Worm (Caenorhabditis elegans) whole organism, L1 larva: ENCODE data around the gene nhr-206.

Experiments used
- aly-2 ChIP-seq: fragments of 150-350 bp; optimal IDR thresholded peaks from 2 replicates; lab custom pipeline; 2014; ENCODE audit warnings: missing biosample characterization, missing genetic modification characterization
- ceh-88 ChIP-seq: fragments of 200-800 bp; sonication (Bioruptor generic); IDR thresholded peaks from 2 replicates; pipeline ENCODE4 v1.3.6; 2022; ENCODE audit warnings: missing genetic modification characterization, missing compliant biosample characterization
- efl-1 ChIP-seq, 4 experiments: fragments of 150-350 bp; optimal IDR thresholded peaks in 3 of 4; peaks in 1 of 4; 1 replicate in 1 of 4; 2 replicates in 3 of 4; lab custom pipeline; 2014; ENCODE audit warnings: missing biosample characterization in 2 of 4, missing genetic modification characterization in 2 of 4, missing genetic modification reagents in 2 of 4
- egl-27 ChIP-seq, 2 experiments: fragments of 150-350 bp in 1 of 2; sonication (generic microtip); optimal IDR thresholded peaks; 3 replicates each; lab custom pipeline; 2017 to 2018; ENCODE audit warnings: missing biosample characterization in 2 of 2, missing genetic modification characterization in 2 of 2, missing genetic modification reagents in 2 of 2
- fkh-10 ChIP-seq: sonication (generic microtip); optimal IDR thresholded peaks from 2 replicates; lab custom pipeline; 2017; ENCODE audit warnings: missing biosample characterization, missing genetic modification reagents, missing genetic modification characterization
- fos-1 ChIP-seq: fragments of 150-350 bp; optimal IDR thresholded peaks from 2 replicates; lab custom pipeline; 2014; ENCODE audit warnings: missing biosample characterization, missing genetic modification characterization
- lin-35 ChIP-seq, 2 experiments: fragments of 150-350 bp; optimal IDR thresholded peaks; 2 replicates each; lab custom pipeline; 2014; ENCODE audit warnings: missing biosample characterization in 2 of 2, missing genetic modification characterization in 2 of 2, missing genetic modification reagents in 2 of 2
- lin-39 ChIP-seq: fragments of 150-350 bp; optimal IDR thresholded peaks from 2 replicates; lab custom pipeline; 2014; ENCODE audit warnings: missing biosample characterization, missing genetic modification reagents, missing genetic modification characterization
- lir-3 ChIP-seq: sonication (generic microtip); optimal IDR thresholded peaks from 2 replicates; lab custom pipeline; 2016; ENCODE audit warnings: mild to moderate bottlenecking, missing genetic modification characterization, moderate library complexity, missing compliant biosample characterization; ENCODE audit not compliant: poor library complexity
- skn-1 ChIP-seq: fragments of 150-350 bp; optimal IDR thresholded peaks from 2 replicates; lab custom pipeline; 2014; ENCODE audit warnings: missing biosample characterization, missing genetic modification characterization
- tbx-2 ChIP-seq: sonication (generic microtip); optimal IDR thresholded peaks from 2 replicates; lab custom pipeline; 2016; ENCODE audit warnings: missing genetic modification characterization, missing compliant biosample characterization
- unc-86 ChIP-seq: sonication (generic microtip); optimal IDR thresholded peaks from 2 replicates; lab custom pipeline; 2016; ENCODE audit warnings: missing genetic modification characterization, missing compliant biosample characterization
- ztf-11 ChIP-seq, 2 experiments: sonication (generic microtip); optimal IDR thresholded peaks; 2 replicates each; lab custom pipeline; 2016 to 2017; ENCODE audit warnings: missing genetic modification characterization in 2 of 2, missing biosample characterization in 1 of 2, missing compliant biosample characterization in 1 of 2

- TF ChIP-seq lin-39 (no peak), ztf-11 (tag; optimal IDR thresholded peaks at IDR 0.05; lab: Kevin White, UChicago) (no peak), lir-3 (no peak), lin-35 (GFP tag; optimal IDR thresholded peaks at IDR 0.05; lab: Kevin White, UChicago) (no peak), fkh-10 (no peak), skn-1 (tag; lab: Kevin White, UChicago) (no peak), unc-86 (tag; lab: Kevin White, UChicago) (no peak), aly-2 (no peak), efl-1 (optimal IDR thresholded peaks at IDR 0.05; lab: Kevin White, UChicago) (no peak), efl-1 (GFP tag; optimal IDR thresholded peaks at IDR 0.05 in 1 of 2; lab: Kevin White, UChicago) (no peak), ceh-88 (GFP tag; lab: Robert Waterston, UW) (no peak), tbx-2 (tag; lab: Kevin White, UChicago) (no peak), fos-1 (no peak), egl-27 (tag; optimal IDR thresholded peaks at IDR 0.05; lab: Kevin White, UChicago) (no peak)
These were observed 21.4 kb upstream of the nhr-206 start, which contains the start of gene kmo-1 for ce11 chrV:12070419-12070818.
